Fruit fly (Drosophila melanogaster): ENCODE measurements around the gene Cpr65Ax2.

The Cpr65Ax2 gene

dm6 chr3L:6173826-6174255, 23.2 kb upstream of the Cpr65Ax2 start, which contains the start of the genes fmt and CG7376 (continued):
- TF ChIP-seq CG12659 (GFP tag; optimal IDR thresholded peaks at IDR 0.05) (peak; percentile 80), prd (optimal IDR thresholded peaks at IDR 0.05) (no peak), prd (GFP tag; IDR thresholded peaks at IDR 0.05) (peak; percentile 35; the same call in 1 of the 3 replicates), CG30431 (GFP tag; optimal IDR thresholded peaks at IDR 0.05) (no peak), bigmax (GFP tag; optimal IDR thresholded peaks at IDR 0.05) (no peak), CG17361 (GFP tag; IDR thresholded peaks at IDR 0.05) (no peak), Asciz (GFP tag; optimal IDR thresholded peaks at IDR 0.05) (no peak), Jarid2 (GFP tag; optimal IDR thresholded peaks at IDR 0.05) (no peak), GATAe (GFP tag; conservative IDR thresholded peaks at IDR 0.05) (no peak), CG7556 (GFP tag; optimal IDR thresholded peaks at IDR 0.05) (no peak), sima (GFP tag; optimal IDR thresholded peaks at IDR 0.05) (no peak), Stat92E (GFP tag; optimal IDR thresholded peaks at IDR 0.05) (peak in 1 of 3 experiments; percentile 64), ERR (GFP tag; optimal IDR thresholded peaks at IDR 0.05) (no peak), trem (tag; optimal IDR thresholded peaks at IDR 0.05) (peak; percentile 72), Hand (GFP tag; optimal IDR thresholded peaks at IDR 0.05) (no peak), CG2712 (tag; optimal IDR thresholded peaks at IDR 0.05) (no peak), usp (GFP tag; optimal IDR thresholded peaks at IDR 0.05) (no peak), ro (GFP tag; IDR thresholded peaks at IDR 0.05) (no peak), luna (GFP tag; optimal IDR thresholded peaks at IDR 0.05) (no peak), CG11560 (tag; IDR thresholded peaks at IDR 0.05) (no peak), repo (GFP tag; optimal IDR thresholded peaks at IDR 0.05) (no peak), psq (GFP tag; optimal IDR thresholded peaks at IDR 0.05) (no peak), zfh2 (GFP tag; optimal IDR thresholded peaks at IDR 0.05) (no peak), ato (GFP tag; IDR thresholded peaks at IDR 0.05; ENCODE audit: partially characterized antibody) (peak; percentile 79), D19A (tag; optimal IDR thresholded peaks at IDR 0.05) (no peak), CG18599 (GFP tag; optimal IDR thresholded peaks at IDR 0.05) (no peak), CG4730 (GFP tag; IDR thresholded peaks at IDR 0.05) (no peak), CG4854 (GFP tag; optimal IDR thresholded peaks at IDR 0.05) (no peak), CG15601 (tag; optimal IDR thresholded peaks at IDR 0.05) (no peak), z (GFP tag; IDR thresholded peaks at IDR 0.05) (no peak), eve (GFP tag; optimal IDR thresholded peaks at IDR 0.05) (no peak), Ptx1 (GFP tag; IDR thresholded peaks at IDR 0.05) (no peak), ac (GFP tag; optimal IDR thresholded peaks at IDR 0.05) (no peak), Dfd (GFP tag; optimal IDR thresholded peaks at IDR 0.05) (no peak), trh (GFP tag; optimal IDR thresholded peaks at IDR 0.05) (no peak), CG13894 (tag; optimal IDR thresholded peaks at IDR 0.05) (no peak), Ravus (GFP tag; IDR thresholded peaks at IDR 0.05) (no peak), CrebB (tag; optimal IDR thresholded peaks at IDR 0.05) (no peak), B-H2 (GFP tag; optimal IDR thresholded peaks at IDR 0.05) (peak; percentile 43), pb (GFP tag; optimal IDR thresholded peaks at IDR 0.05) (no peak), nerfin-1 (tag; optimal IDR thresholded peaks at IDR 0.05) (peak; percentile 28), fu2 (GFP tag; optimal IDR thresholded peaks at IDR 0.05) (no peak), Abd-B (GFP tag; optimal IDR thresholded peaks at IDR 0.05) (no peak), CG15011 (GFP tag; optimal IDR thresholded peaks at IDR 0.05) (no peak), slou (GFP tag; optimal IDR thresholded peaks at IDR 0.05) (no peak), CG17568 (GFP tag; optimal IDR thresholded peaks at IDR 0.05) (no peak), gsb-n (tag; optimal IDR thresholded peaks at IDR 0.05) (no peak), Dref (GFP tag; IDR thresholded peaks at IDR 0.05) (peak; percentile 88), btn (GFP tag; optimal IDR thresholded peaks at IDR 0.05) (no peak), Neu2 (GFP tag; optimal IDR thresholded peaks at IDR 0.05; ENCODE audit: borderline replicate concordance) (no peak), Atf-2 (GFP tag; optimal IDR thresholded peaks at IDR 0.05) (no peak), mld (GFP tag; IDR thresholded peaks at IDR 0.05; ENCODE audit: partially characterized antibody) (peak; percentile 61; the same call in 2 of the 3 replicates)
